Worm (Caenorhabditis elegans): Measurements from ENCODE around the gene T28A11.25.
A peak's percentile ranks its signal among the peaks of the same experiment; 100 is the strongest.

T28A11.25 gene

ce11 chrV:3320005-3320404 is 38.4 kb downstream of the T28A11.25 start, which contains the start of gene F35F10.14:
TSS of gene F35F10.14 (minus strand) at chrV:3320105.
- TF ChIP-seq egl-43 (GFP tag; IDR thresholded peaks at IDR 0.05) (no peak), nhr-42 (GFP tag; IDR thresholded peaks at IDR 0.05) (no peak), Y5F2A.4 (GFP tag; optimal IDR thresholded peaks at IDR 0.05) (no peak), mdt-29 (GFP tag; IDR thresholded peaks at IDR 0.05) (no peak), nhr-237 (tag; optimal IDR thresholded peaks at IDR 0.05) (no peak), skn-1 (tag; optimal IDR thresholded peaks at IDR 0.05) (no peak), dmd-8 (GFP tag; IDR thresholded peaks at IDR 0.05) (no peak), jun-1 (tag; optimal IDR thresholded peaks at IDR 0.05) (no peak), Y105C5A.15 (GFP tag; IDR thresholded peaks at IDR 0.05) (no peak)

- TF ChIP-seq mxl-3 (GFP tag; optimal IDR thresholded peaks at IDR 0.05) = no peak
- TF ChIP-seq dve-1 (tag; optimal IDR thresholded peaks at IDR 0.05; ENCODE audit: insufficient read depth) = no peak
Observed at ce11 chrV:3320432-3320831, 38.8 kb downstream of the T28A11.25 start, which contains the start of gene C17B7.14. TSS of gene C17B7.14 (minus strand) at chrV:3320532.

ce11 chrV:3324178-3324577 is 42.6 kb downstream of the T28A11.25 start, which contains the start of gene C17B7.8:
TSS of gene C17B7.8 (minus strand) at chrV:3324278.
- TF ChIP-seq aha-1 (tag) = peak; percentile 31
- TF ChIP-seq F49E8.2 (tag; optimal IDR thresholded peaks at IDR 0.05; ENCODE audit: borderline replicate concordance) = no peak
- no peak for TF ChIP-seq ceh-62 (tag; optimal IDR thresholded peaks at IDR 0.05)

DNA sequence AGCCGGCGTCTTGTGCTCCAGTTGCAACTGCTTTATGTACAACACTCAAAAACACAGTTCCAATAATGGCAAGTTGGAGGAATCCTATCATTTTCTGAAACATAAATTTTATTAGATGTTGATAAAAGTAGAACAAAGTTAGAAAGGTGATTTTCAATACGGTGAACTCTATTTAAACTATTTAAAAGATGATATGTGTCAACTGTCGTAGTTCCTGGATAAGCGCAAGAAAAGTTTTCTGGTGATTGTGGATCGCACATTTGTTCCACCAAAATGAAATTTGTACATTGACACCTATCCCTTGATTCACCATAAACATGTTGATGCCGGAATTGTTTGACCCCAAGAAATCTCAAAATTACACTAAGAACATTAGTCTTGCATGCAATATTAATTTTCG is 50.4 kb downstream of the T28A11.25 start, which contains the start of gene C17B7.9:
C17B7.9 (minus strand) TSS at position 101 of the 400 bp plus-strand sequence.
- TF ChIP-seq ztf-7 (tag; optimal IDR thresholded peaks at IDR 0.05) (no peak), skn-1 (tag; optimal IDR thresholded peaks at IDR 0.05) (no peak), fkh-10 (GFP tag; optimal IDR thresholded peaks at IDR 0.05) (no peak), snpc-4 (tag; optimal IDR thresholded peaks at IDR 0.05) (no peak), lir-3 (tag; optimal IDR thresholded peaks at IDR 0.05) (no peak)

Measured in whole organism, L4 larva.